Worm (Caenorhabditis elegans) whole organism, L3 larva: ENCODE results near the gene T26C5.4.

Source experiments
- aly-2 ChIP-seq: fragments of 150-350 bp; optimal IDR thresholded peaks from 2 replicates; lab custom pipeline; 2014; ENCODE audit warnings: missing biosample characterization, missing genetic modification characterization
- ama-1 ChIP-seq: fragments of 150-350 bp; optimal IDR thresholded peaks from 2 replicates; lab custom pipeline; 2018
- ceh-16 ChIP-seq: sonication (generic microtip); optimal IDR thresholded peaks from 2 replicates; lab custom pipeline; 2017; ENCODE audit warnings: missing biosample characterization, missing genetic modification characterization
- daf-12 ChIP-seq: fragments of 150-350 bp; optimal IDR thresholded peaks from 2 replicates; lab custom pipeline; 2014; ENCODE audit warnings: missing biosample characterization, missing genetic modification reagents, missing genetic modification characterization
- nhr-25 ChIP-seq: sonication (generic microtip); optimal IDR thresholded peaks from 2 replicates; lab custom pipeline; 2017; ENCODE audit warnings: missing biosample characterization, missing genetic modification characterization
- nhr-77 ChIP-seq: fragments of 150-350 bp; optimal IDR thresholded peaks from 2 replicates; lab custom pipeline; 2014; ENCODE audit warnings: missing biosample characterization, missing genetic modification characterization
- pha-4 ChIP-seq: fragments of 150-350 bp; optimal IDR thresholded peaks from 2 replicates; lab custom pipeline; 2014; ENCODE audit warnings: missing biosample characterization, missing genetic modification reagents, missing genetic modification characterization
- pqm-1 ChIP-seq: fragments of 150-350 bp; optimal IDR thresholded peaks from 2 replicates; lab custom pipeline; 2017; ENCODE audit warnings: missing biosample characterization, missing genetic modification characterization, inconsistent platforms
- skn-1 ChIP-seq: fragments of 150-350 bp; optimal IDR thresholded peaks from 2 replicates; lab custom pipeline; 2014; ENCODE audit warnings: missing biosample characterization, missing genetic modification characterization
- snpc-4 ChIP-seq: fragments of 150-350 bp; optimal IDR thresholded peaks from 2 replicates; lab custom pipeline; 2014; ENCODE audit warnings: missing biosample characterization, missing genetic modification characterization
- unc-39 ChIP-seq: sonication (generic microtip); optimal IDR thresholded peaks from 4 replicates; lab custom pipeline; 2017; ENCODE audit warnings: missing biosample characterization, missing genetic modification characterization
- zag-1 ChIP-seq: fragments of 150-350 bp; optimal IDR thresholded peaks from 2 replicates; lab custom pipeline; 2014; ENCODE audit warnings: missing biosample characterization, missing genetic modification characterization
- ztf-11 ChIP-seq: fragments of 150-350 bp; optimal IDR thresholded peaks from 2 replicates; lab custom pipeline; 2014; ENCODE audit warnings: missing biosample characterization, missing genetic modification characterization
- ztf-4 ChIP-seq: fragments of 150-350 bp; optimal IDR thresholded peaks from 2 replicates; lab custom pipeline; 2014; ENCODE audit warnings: missing biosample characterization, missing genetic modification characterization

- TF ChIP-seq nhr-77 (no peak), pqm-1 (no peak), pha-4 (tag; lab: Kevin White, UChicago) (no peak), daf-12 (tag; lab: Kevin White, UChicago) (no peak), aly-2 (tag; lab: Kevin White, UChicago) (no peak), ztf-4 (tag; lab: Kevin White, UChicago) (no peak), skn-1 (tag; lab: Kevin White, UChicago) (no peak), unc-39 (tag; lab: Kevin White, UChicago) (no peak), ceh-16 (tag; lab: Kevin White, UChicago) (no peak), ama-1 (no peak), nhr-25 (tag; lab: Kevin White, UChicago) (no peak), snpc-4 (tag; lab: Kevin White, UChicago) (no peak), zag-1 (tag; lab: Kevin White, UChicago) (no peak), ztf-11 (tag; lab: Kevin White, UChicago) (no peak)
Measured at ce11 chrII:9272942-9273341, 22.6 kb upstream of the T26C5.4 start, which contains the start of gene C01G6.4.
